Worm (Caenorhabditis elegans): ENCODE results near the gene srg-20.

DNA sequence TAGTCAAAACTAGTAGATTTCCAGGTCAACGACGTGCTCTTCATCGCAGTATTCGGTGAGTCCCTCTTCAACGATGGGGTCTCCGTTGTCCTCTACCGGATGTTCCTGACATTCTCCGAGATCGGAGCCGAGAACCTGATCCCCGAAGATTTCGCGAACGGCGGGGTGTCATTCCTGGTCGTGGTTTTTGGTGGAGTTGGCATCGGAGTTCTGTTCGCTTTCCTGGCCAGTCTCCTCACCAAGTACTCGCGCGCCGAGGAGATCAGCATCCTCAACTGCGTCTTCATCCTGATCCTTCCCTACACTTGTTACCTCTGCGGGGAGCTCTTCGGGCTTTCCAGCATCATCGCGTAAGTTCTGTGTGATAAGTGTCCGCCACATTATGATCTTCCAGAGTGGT, 36.2 kb downstream of the srg-20 start:
- TF ChIP-seq nhr-76 (tag; optimal IDR thresholded peaks at IDR 0.05) (no peak), unc-39 (tag; optimal IDR thresholded peaks at IDR 0.05) (no peak), elt-1 (tag; optimal IDR thresholded peaks at IDR 0.05; ENCODE audit: borderline replicate concordance, insufficient read depth) (no peak), pha-4 (tag; optimal IDR thresholded peaks at IDR 0.05) (no peak), nhr-28 (tag; optimal IDR thresholded peaks at IDR 0.05) (no peak), unc-120 (tag; optimal IDR thresholded peaks at IDR 0.05; ENCODE audit: poor library complexity, severe bottlenecking) (no peak), ham-2 (GFP tag; optimal IDR thresholded peaks at IDR 0.05) (no peak), ztf-11 (tag; optimal IDR thresholded peaks at IDR 0.05) (no peak), ces-1 (GFP tag; optimal IDR thresholded peaks at IDR 0.05) (no peak), hlh-1 (tag; optimal IDR thresholded peaks at IDR 0.05) (no peak), mls-2 (tag; optimal IDR thresholded peaks at IDR 0.05) (no peak)
